Fruit fly (Drosophila melanogaster) whole organism, embryonic: ENCODE data around the gene CG3184.

ENCODE experiments used
- BtbVII ChIP-seq: fragments of 200-800 bp; sonication (Bioruptor generic); optimal IDR thresholded peaks from 3 replicates; lab custom pipeline; 2017; ENCODE audit warnings: missing biosample characterization, mild to moderate bottlenecking, missing genetic modification characterization
- CG10431 ChIP-seq: fragments of 200-800 bp; sonication (Bioruptor generic); optimal IDR thresholded peaks from 3 replicates; lab custom pipeline; 2018; ENCODE audit warnings: missing biosample characterization, mild to moderate bottlenecking, missing genetic modification characterization
- CG11695 ChIP-seq: fragments of 200-800 bp; sonication (Bioruptor generic); IDR thresholded peaks from 3 replicates; pipeline ENCODE4 v1.3.6; 2022; ENCODE audit warnings: missing biosample characterization, missing genetic modification characterization
- CG12071 ChIP-seq: fragments of 200-800 bp; sonication (Bioruptor generic); optimal IDR thresholded peaks from 3 replicates; lab custom pipeline; 2018; ENCODE audit warnings: missing biosample characterization, mild to moderate bottlenecking, missing genetic modification characterization
- CG12104 ChIP-seq: fragments of 200-800 bp; sonication (Bioruptor generic); optimal IDR thresholded peaks from 3 replicates; lab custom pipeline; 2016; ENCODE audit warnings: missing biosample characterization, missing genetic modification characterization
- CG1233 ChIP-seq: fragments of 200-800 bp; sonication (Bioruptor generic); optimal IDR thresholded peaks from 4 replicates; lab custom pipeline; 2018; ENCODE audit warnings: missing biosample characterization, mild to moderate bottlenecking, missing genetic modification characterization
- CG12744 ChIP-seq: fragments of 200-800 bp; sonication (Bioruptor generic); optimal IDR thresholded peaks from 2 replicates; lab custom pipeline; 2016; ENCODE audit warnings: missing biosample characterization, missing genetic modification characterization
- CG13287 ChIP-seq: fragments of 200-800 bp; sonication (Bioruptor generic); IDR thresholded peaks from 2 replicates; pipeline ENCODE4 v1.3.6; 2022; ENCODE audit warnings: missing biosample characterization, missing genetic modification characterization; ENCODE audit not compliant: partially characterized antibody
- CG13424 ChIP-seq: fragments of 200-800 bp; sonication (Bioruptor generic); optimal IDR thresholded peaks from 2 replicates; lab custom pipeline; 2019; ENCODE audit warnings: missing biosample characterization, mild to moderate bottlenecking, missing genetic modification characterization, moderate library complexity
- CG15479 ChIP-seq: fragments of 200-800 bp; sonication (Bioruptor generic); optimal IDR thresholded peaks from 3 replicates; lab custom pipeline; 2019; ENCODE audit warnings: missing biosample characterization, mild to moderate bottlenecking, missing genetic modification characterization, moderate library complexity
- CG17186 ChIP-seq: fragments of 200-800 bp; sonication (Bioruptor generic); optimal IDR thresholded peaks from 3 replicates; lab custom pipeline; 2017; ENCODE audit warnings: missing biosample characterization, missing genetic modification reagents, missing genetic modification characterization
- CG3065 ChIP-seq: fragments of 200-800 bp; sonication (Bioruptor generic); optimal IDR thresholded peaks from 2 replicates; lab custom pipeline; 2016; ENCODE audit warnings: missing biosample characterization, missing genetic modification characterization
- CG31365 ChIP-seq: fragments of 200-800 bp; sonication (Bioruptor generic); optimal IDR thresholded peaks from 2 replicates; lab custom pipeline; 2018; ENCODE audit warnings: missing biosample characterization, mild to moderate bottlenecking, missing genetic modification characterization
- CG4360 ChIP-seq: fragments of 200-800 bp; sonication (Bioruptor generic); IDR thresholded peaks from 2 replicates; pipeline ENCODE4 v1.3.6; 2022; ENCODE audit warnings: missing biosample characterization, missing genetic modification characterization
- CG4854 ChIP-seq: fragments of 200-800 bp; sonication (Bioruptor generic); optimal IDR thresholded peaks from 2 replicates; lab custom pipeline; 2016; ENCODE audit warnings: missing biosample characterization, missing genetic modification characterization, inconsistent platforms
- CG6272 ChIP-seq: fragments of 200-800 bp; sonication (Bioruptor generic); IDR thresholded peaks from 2 replicates; pipeline ENCODE4 v1.3.6; 2022; ENCODE audit warnings: missing biosample characterization, missing genetic modification characterization
- CG6791 ChIP-seq: fragments of 200-800 bp; sonication (Bioruptor generic); IDR thresholded peaks from 3 replicates; pipeline ENCODE4 v1.3.6; 2022; ENCODE audit warnings: missing biosample characterization, missing genetic modification characterization; ENCODE audit not compliant: partially characterized antibody
- CG7786 ChIP-seq: fragments of 200-800 bp; sonication (Bioruptor generic); optimal IDR thresholded peaks from 2 replicates; lab custom pipeline; 2016; ENCODE audit warnings: missing biosample characterization, missing genetic modification characterization
- CG8290 ChIP-seq, 3 experiments: fragments of 200-800 bp; sonication (Bioruptor generic); optimal IDR thresholded peaks; 2 replicates each; lab custom pipeline; 2016 to 2019; ENCODE audit warnings: missing biosample characterization in 3 of 3, missing genetic modification characterization in 3 of 3, mild to moderate bottlenecking in 2 of 3, moderate library complexity in 1 of 3
- CG8765 ChIP-seq: fragments of 200-800 bp; sonication (Bioruptor generic); IDR thresholded peaks from 2 replicates; pipeline ENCODE4 v1.3.6; 2022; ENCODE audit warnings: missing biosample characterization, missing genetic modification characterization
- CG9437 ChIP-seq: fragments of 200-800 bp; sonication (Bioruptor generic); optimal IDR thresholded peaks from 2 replicates; lab custom pipeline; 2018; ENCODE audit warnings: missing biosample characterization, mild to moderate bottlenecking, missing genetic modification characterization
- D19B ChIP-seq: fragments of 200-800 bp; sonication (Bioruptor generic); optimal IDR thresholded peaks from 2 replicates; lab custom pipeline; 2017; ENCODE audit warnings: missing biosample characterization, mild to moderate bottlenecking, missing genetic modification characterization
- Dref ChIP-seq: fragments of 200-800 bp; sonication (Bioruptor generic); IDR thresholded peaks from 2 replicates; pipeline ENCODE4 v1.3.6; 2022; ENCODE audit warnings: missing biosample characterization, missing genetic modification characterization
- Fer3 ChIP-seq: fragments of 200-800 bp; sonication (Bioruptor generic); optimal IDR thresholded peaks from 2 replicates; lab custom pipeline; 2018; ENCODE audit warnings: missing biosample characterization, mild to moderate bottlenecking, missing genetic modification characterization, moderate library complexity
- HHEX ChIP-seq: fragments of 200-800 bp; sonication (Bioruptor generic); optimal IDR thresholded peaks from 3 replicates; lab custom pipeline; 2017; ENCODE audit warnings: missing biosample characterization, mild to moderate bottlenecking, missing genetic modification characterization, missing genetic modification reagents
- HLH3B ChIP-seq: fragments of 200-800 bp; sonication (Bioruptor generic); IDR thresholded peaks from 2 replicates; pipeline ENCODE4 v1.3.6; 2022; ENCODE audit warnings: missing biosample characterization, missing genetic modification characterization
- HmgD ChIP-seq: fragments of 200-800 bp; sonication (Bioruptor generic); optimal IDR thresholded peaks from 3 replicates; lab custom pipeline; 2016; ENCODE audit warnings: missing biosample characterization, missing genetic modification characterization
- HmgZ ChIP-seq: fragments of 200-800 bp; sonication (Bioruptor generic); optimal IDR thresholded peaks from 2 replicates; lab custom pipeline; 2018; ENCODE audit warnings: missing biosample characterization, mild to moderate bottlenecking, missing genetic modification characterization
- NC2β ChIP-seq: fragments of 200-800 bp; sonication (Bioruptor generic); optimal IDR thresholded peaks from 2 replicates; lab custom pipeline; 2016; ENCODE audit warnings: missing biosample characterization, missing genetic modification characterization
- Neu2 ChIP-seq: fragments of 200-800 bp; sonication (Bioruptor generic); optimal IDR thresholded peaks from 3 replicates; lab custom pipeline; 2016; ENCODE audit warnings: missing biosample characterization, missing genetic modification characterization, borderline replicate concordance
- Nf-YA ChIP-seq: fragments of 200-800 bp; sonication (Bioruptor generic); IDR thresholded peaks from 2 replicates; pipeline ENCODE4 v1.3.6; 2022; ENCODE audit warnings: missing biosample characterization, missing genetic modification characterization
- Rx ChIP-seq: fragments of 200-800 bp; sonication (Bioruptor generic); IDR thresholded peaks from 2 replicates; pipeline ENCODE4 v1.3.6; 2022; ENCODE audit warnings: missing biosample characterization, missing genetic modification characterization
- YL-1 ChIP-seq: fragments of 200-800 bp; sonication (Bioruptor generic); optimal IDR thresholded peaks from 3 replicates; lab custom pipeline; 2017; ENCODE audit warnings: missing biosample characterization, mild to moderate bottlenecking, missing genetic modification characterization
- ab ChIP-seq: fragments of 200-800 bp; sonication (Bioruptor generic); optimal IDR thresholded peaks from 2 replicates; lab custom pipeline; 2016; ENCODE audit warnings: missing biosample characterization, missing genetic modification characterization
- ac ChIP-seq: fragments of 200-800 bp; sonication (Bioruptor generic); optimal IDR thresholded peaks from 3 replicates; lab custom pipeline; 2017; ENCODE audit warnings: missing biosample characterization, mild to moderate bottlenecking, missing genetic modification characterization
- ase ChIP-seq: fragments of 200-800 bp; sonication (Bioruptor generic); IDR thresholded peaks from 3 replicates; pipeline ENCODE4 v1.3.6; 2022; ENCODE audit warnings: missing biosample characterization, missing genetic modification characterization
- ash1 ChIP-seq: fragments of 200-800 bp; sonication (Bioruptor generic); optimal IDR thresholded peaks from 2 replicates; lab custom pipeline; 2018; ENCODE audit warnings: missing biosample characterization, mild to moderate bottlenecking, missing genetic modification characterization
- chinmo ChIP-seq: fragments of 200-800 bp; sonication (Bioruptor generic); IDR thresholded peaks from 4 replicates; pipeline ENCODE4 v1.3.6; 2022; ENCODE audit warnings: missing biosample characterization, missing genetic modification characterization; ENCODE audit not compliant: partially characterized antibody
- cwo ChIP-seq: fragments of 200-800 bp; sonication (Bioruptor generic); optimal IDR thresholded peaks from 3 replicates; lab custom pipeline; 2017; ENCODE audit warnings: missing biosample characterization, missing genetic modification characterization, mild to moderate bottlenecking, moderate library complexity, missing genetic modification reagents
- dpn ChIP-seq, 2 experiments: fragments of 200-800 bp; sonication (Bioruptor generic); optimal IDR thresholded peaks; 3 replicates each; lab custom pipeline; 2016; ENCODE audit warnings: missing biosample characterization in 2 of 2, missing genetic modification characterization in 2 of 2
- en ChIP-seq: fragments of 200-800 bp; sonication (Bioruptor generic); optimal IDR thresholded peaks from 2 replicates; lab custom pipeline; 2016; ENCODE audit warnings: missing biosample characterization, missing genetic modification characterization
- eyg ChIP-seq: fragments of 200-800 bp; sonication (Bioruptor generic); optimal IDR thresholded peaks from 3 replicates; lab custom pipeline; 2016; ENCODE audit warnings: missing biosample characterization, missing genetic modification characterization
- gro ChIP-seq: fragments of 200-800 bp; sonication (Bioruptor generic); optimal IDR thresholded peaks from 2 replicates; lab custom pipeline; 2016; ENCODE audit warnings: missing biosample characterization, missing genetic modification characterization
- gt ChIP-seq: fragments of 200-800 bp; sonication (Bioruptor generic); IDR thresholded peaks from 2 replicates; pipeline ENCODE4 v1.3.6; 2022; ENCODE audit warnings: missing biosample characterization, missing genetic modification characterization
- jigr1 ChIP-seq: fragments of 200-800 bp; sonication (Bioruptor generic); IDR thresholded peaks from 3 replicates; pipeline ENCODE4 v1.3.6; 2022; ENCODE audit warnings: missing biosample characterization, missing genetic modification characterization
- onecut ChIP-seq: fragments of 200-800 bp; sonication (Bioruptor generic); IDR thresholded peaks from 2 replicates; pipeline ENCODE4 v1.3.6; 2022; ENCODE audit warnings: missing biosample characterization, missing genetic modification characterization
- sc ChIP-seq, 3 experiments: fragments of >200 bp in 2 of 3; fragments of 200-800 bp in 1 of 3; sonication (Bioruptor generic) in 1 of 3; optimal IDR thresholded peaks; 2 replicates in 2 of 3; 3 replicates in 1 of 3; lab custom pipeline; 2017; ENCODE audit warnings: mild to moderate bottlenecking in 1 of 3, missing biosample characterization in 1 of 3, missing genetic modification characterization in 1 of 3, missing genetic modification reagents in 1 of 3
- tap ChIP-seq: fragments of 200-800 bp; optimal IDR thresholded peaks from 3 replicates; lab custom pipeline; 2019; ENCODE audit warnings: missing biosample characterization, mild to moderate bottlenecking, missing genetic modification characterization, moderate library complexity
- trh ChIP-seq: fragments of 200-800 bp; sonication (Bioruptor generic); optimal IDR thresholded peaks from 2 replicates; lab custom pipeline; 2016; ENCODE audit warnings: missing biosample characterization, missing genetic modification characterization
- yki ChIP-seq: fragments of >200 bp; optimal IDR thresholded peaks from 3 replicates; lab custom pipeline; 2018

Gene CG3184

DNA sequence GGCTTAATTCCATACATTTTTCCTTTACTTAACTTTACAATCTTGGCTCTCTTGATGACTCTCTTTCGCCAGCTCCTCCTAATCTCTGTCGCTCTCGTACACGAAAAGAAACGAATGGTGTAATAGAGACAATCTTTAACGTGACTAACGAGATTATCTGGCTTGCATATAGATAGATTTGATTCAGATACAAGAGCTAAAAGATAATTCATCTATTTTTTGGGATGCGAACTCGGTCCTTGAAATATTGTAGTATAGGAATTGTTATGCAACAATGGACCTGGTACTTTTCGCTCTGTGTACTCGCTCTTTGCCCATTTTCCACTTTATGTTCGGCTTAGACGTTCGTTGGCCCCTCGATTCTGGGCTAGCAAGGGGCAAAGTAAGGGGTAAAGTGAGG is 22.7 kb upstream of the CG3184 start (continued):
- no peak for TF ChIP-seq sc (optimal IDR thresholded peaks at IDR 0.05; lab: Kevin White, UChicago)
- peak; percentile 59 for TF ChIP-seq sc (GFP tag; optimal IDR thresholded peaks at IDR 0.05; lab: Kevin White, UChicago)
- peak; percentile 53 for TF ChIP-seq CG12104 (GFP tag; lab: Kevin White, UChicago)
- no peak for TF ChIP-seq gt
- TF ChIP-seq HmgD (GFP tag; lab: Kevin White, UChicago) = peak; percentile 58
- peak; percentile 47 for TF ChIP-seq ash1
- peak; percentile 78 to 85 for TF ChIP-seq dpn (GFP tag; optimal IDR thresholded peaks at IDR 0.05; lab: Kevin White, UChicago)
- peak; percentile 45; the same call in 1 of the 2 replicates for TF ChIP-seq Nf-YA (GFP tag; lab: Robert Waterston, UW)
- peak; percentile 44; the same call in 1 of the 3 replicates for TF ChIP-seq ase
- TF ChIP-seq CG8290 (GFP tag; optimal IDR thresholded peaks at IDR 0.05; lab: Kevin White, UChicago) = peak; percentile 61
- TF ChIP-seq CG8290 (tag; optimal IDR thresholded peaks at IDR 0.05; lab: Kevin White, UChicago) = peak in 1 of 2 experiments; percentile 93
- TF ChIP-seq yki (lab: Kevin White, UChicago) = no peak
- peak; percentile 78 for TF ChIP-seq tap (tag; lab: Kevin White, UChicago)
- peak; percentile 25; the same call in 1 of the 3 replicates for TF ChIP-seq jigr1
- TF ChIP-seq Fer3 (tag; lab: Kevin White, UChicago) = peak; percentile 77
- peak; percentile 73 for TF ChIP-seq NC2β (GFP tag; lab: Kevin White, UChicago)
- TF ChIP-seq gro (GFP tag; lab: Kevin White, UChicago) = peak; percentile 66
- TF ChIP-seq CG8765 = no peak; the same call in 1 of the 2 replicates
- peak; percentile 51 for TF ChIP-seq onecut
- TF ChIP-seq HHEX = peak; percentile 80
- TF ChIP-seq CG13424 (tag; lab: Kevin White, UChicago) = peak; percentile 79
- no peak for TF ChIP-seq Neu2
- no peak for TF ChIP-seq CG6791 (GFP tag; lab: Robert Waterston, UW)
- no peak for TF ChIP-seq ac (GFP tag; lab: Kevin White, UChicago)
- TF ChIP-seq chinmo (GFP tag; lab: Robert Waterston, UW) = no peak
- TF ChIP-seq HmgZ = peak; percentile 75
- TF ChIP-seq en (GFP tag; lab: Kevin White, UChicago) = peak; percentile 49
- peak; percentile 45 for TF ChIP-seq D19B (GFP tag; lab: Kevin White, UChicago)
- TF ChIP-seq CG3065 (GFP tag; lab: Kevin White, UChicago) = peak; percentile 28
- TF ChIP-seq CG6272 = peak; percentile 67
- peak; percentile 80 for TF ChIP-seq CG11695 (GFP tag; lab: Robert Waterston, UW)
- peak; percentile 83 for TF ChIP-seq CG7786 (GFP tag; lab: Kevin White, UChicago)
- peak; percentile 54 for TF ChIP-seq CG31365 (tag; lab: Kevin White, UChicago)
- TF ChIP-seq trh (GFP tag; lab: Kevin White, UChicago) = no peak
- TF ChIP-seq CG12071 (GFP tag; lab: Kevin White, UChicago) = peak; percentile 80
- no peak for TF ChIP-seq CG13287 (GFP tag; lab: Robert Waterston, UW)
- TF ChIP-seq eyg (GFP tag; lab: Kevin White, UChicago) = peak; percentile 69
- TF ChIP-seq CG15479 (GFP tag; lab: Kevin White, UChicago) = no peak
- TF ChIP-seq CG4360 = no peak
- peak; percentile 39; the same call in 1 of the 2 replicates for TF ChIP-seq Rx
- peak; percentile 92 for TF ChIP-seq cwo (GFP tag; lab: Kevin White, UChicago)
- peak; percentile 63 for TF ChIP-seq CG12744 (GFP tag; lab: Kevin White, UChicago)
- TF ChIP-seq CG9437 (GFP tag; lab: Kevin White, UChicago) = peak; percentile 66
- peak; percentile 77 for TF ChIP-seq CG1233 (GFP tag; lab: Kevin White, UChicago)
- TF ChIP-seq Dref (GFP tag; lab: Robert Waterston, UW) = no peak
- TF ChIP-seq HLH3B (GFP tag; lab: Robert Waterston, UW) = peak; percentile 84
- peak; percentile 79 for TF ChIP-seq BtbVII (GFP tag; lab: Kevin White, UChicago)
- peak; percentile 14 for TF ChIP-seq YL-1
- TF ChIP-seq ab (GFP tag; lab: Kevin White, UChicago) = no peak
- TF ChIP-seq CG17186 (GFP tag; lab: Kevin White, UChicago) = peak; percentile 43
- no peak for TF ChIP-seq CG10431 (GFP tag; lab: Kevin White, UChicago)
- peak; percentile 42 for TF ChIP-seq CG4854 (GFP tag; lab: Kevin White, UChicago)
